Worm (Caenorhabditis elegans) whole organism, L4 larva: ENCODE data around the gene K08F9.1.
A peak's percentile ranks its signal among the peaks of the same experiment; 100 is the strongest.

Source experiments
- F44E2.7 ChIP-seq: fragments of 200-800 bp; sonication (Bioruptor generic); IDR thresholded peaks from 2 replicates; pipeline ENCODE4 v2.1.2; 2022; ENCODE audit warnings: missing genetic modification characterization, missing compliant biosample characterization
- F49E8.2 ChIP-seq: sonication (generic microtip); optimal IDR thresholded peaks from 2 replicates; lab custom pipeline; 2016; ENCODE audit warnings: missing compliant biosample characterization, mild to moderate bottlenecking, missing genetic modification characterization, borderline replicate concordance
- T20F7.1 ChIP-seq: fragments of 200-800 bp; sonication (Bioruptor generic); optimal IDR thresholded peaks from 2 replicates; lab custom pipeline; 2018; ENCODE audit warnings: mild to moderate bottlenecking, missing genetic modification characterization, missing compliant biosample characterization
- Y5F2A.4 ChIP-seq: fragments of 200-800 bp; sonication (Bioruptor generic); optimal IDR thresholded peaks from 2 replicates; lab custom pipeline; 2018; ENCODE audit warnings: mild to moderate bottlenecking, missing genetic modification characterization, missing compliant biosample characterization
- Y75B8A.6 ChIP-seq: fragments of 200-800 bp; sonication (Bioruptor generic); IDR thresholded peaks from 2 replicates; pipeline ENCODE4 v1.3.6; 2022; ENCODE audit warnings: missing genetic modification reagents, missing genetic modification characterization, missing compliant biosample characterization
- aha-1 ChIP-seq: fragments of 150-350 bp; peaks from one replicate; lab custom pipeline; 2014; ENCODE audit warnings: missing biosample characterization, missing genetic modification characterization
- arid-1 ChIP-seq: fragments of 200-800 bp; sonication (Bioruptor generic); conservative IDR thresholded peaks from 2 replicates; pipeline ENCODE4 v1.3.6; 2022; ENCODE audit warnings: missing genetic modification reagents, missing genetic modification characterization, missing compliant biosample characterization
- ceh-20 ChIP-seq: fragments of 200-800 bp; sonication (Bioruptor generic); IDR thresholded peaks from 2 replicates; pipeline ENCODE4 v1.3.6; 2022; ENCODE audit warnings: missing genetic modification reagents, missing genetic modification characterization, missing compliant biosample characterization
- ceh-44 ChIP-seq: fragments of 200-800 bp; sonication (Bioruptor generic); IDR thresholded peaks from 2 replicates; pipeline ENCODE4 v1.3.6; 2022; ENCODE audit warnings: missing genetic modification reagents, missing genetic modification characterization, missing compliant biosample characterization
- ceh-82 ChIP-seq: sonication (generic microtip); optimal IDR thresholded peaks from 2 replicates; lab custom pipeline; 2017; ENCODE audit warnings: missing biosample characterization, missing genetic modification characterization
- ctbp-1 ChIP-seq: fragments of 200-800 bp; sonication (Bioruptor generic); IDR thresholded peaks from 2 replicates; pipeline ENCODE4 v1.3.6; 2022; ENCODE audit warnings: missing genetic modification reagents, missing genetic modification characterization, missing compliant biosample characterization
- daf-8 ChIP-seq: fragments of 200-800 bp; sonication (Bioruptor generic); IDR thresholded peaks from 2 replicates; pipeline ENCODE4 v1.3.6; 2022; ENCODE audit warnings: missing genetic modification characterization, missing compliant biosample characterization
- dmd-6 ChIP-seq: fragments of 200-800 bp; sonication (Bioruptor generic); IDR thresholded peaks from 2 replicates; pipeline ENCODE4 v1.3.6; 2022; ENCODE audit warnings: missing genetic modification reagents, missing genetic modification characterization, missing compliant biosample characterization
- dmd-9 ChIP-seq: fragments of 200-800 bp; sonication (Bioruptor generic); IDR thresholded peaks from 2 replicates; pipeline ENCODE4 v1.3.6; 2022; ENCODE audit warnings: missing genetic modification reagents, missing genetic modification characterization, missing compliant biosample characterization
- duxl-1 ChIP-seq: sonication (generic microtip); optimal IDR thresholded peaks from 2 replicates; lab custom pipeline; 2016; ENCODE audit warnings: mild to moderate bottlenecking, missing genetic modification characterization, moderate library complexity, missing compliant biosample characterization; ENCODE audit not compliant: poor library complexity
- dve-1 ChIP-seq: sonication (generic microtip); optimal IDR thresholded peaks from 2 replicates; lab custom pipeline; 2017; ENCODE audit warnings: antibody characterized with exemption, mild to moderate bottlenecking, missing genetic modification characterization, missing compliant biosample characterization; ENCODE audit not compliant: insufficient read depth
- egl-27 ChIP-seq: sonication (generic microtip); optimal IDR thresholded peaks from 3 replicates; lab custom pipeline; 2017; ENCODE audit warnings: missing biosample characterization, missing genetic modification reagents, missing genetic modification characterization
- fkh-10 ChIP-seq: fragments of 150-350 bp; optimal IDR thresholded peaks from 2 replicates; lab custom pipeline; 2014; ENCODE audit warnings: missing biosample characterization, missing genetic modification reagents, missing genetic modification characterization
- hlh-11 ChIP-seq: fragments of 200-800 bp; sonication (Bioruptor generic); optimal IDR thresholded peaks from 2 replicates; lab custom pipeline; 2018; ENCODE audit warnings: mild to moderate bottlenecking, missing genetic modification characterization, missing compliant biosample characterization
- hlh-30 ChIP-seq: sonication (generic microtip); optimal IDR thresholded peaks from 2 replicates; lab custom pipeline; 2017; ENCODE audit warnings: antibody characterized with exemption, mild to moderate bottlenecking, missing genetic modification characterization, missing compliant biosample characterization; ENCODE audit not compliant: insufficient read depth
- jun-1 ChIP-seq: fragments of 150-350 bp; optimal IDR thresholded peaks from 2 replicates; lab custom pipeline; 2014; ENCODE audit warnings: missing biosample characterization, missing genetic modification reagents, missing genetic modification characterization
- lim-7 ChIP-seq: fragments of 200-800 bp; sonication (Bioruptor generic); IDR thresholded peaks from 2 replicates; pipeline ENCODE4 v1.3.6; 2022; ENCODE audit warnings: missing genetic modification characterization, missing compliant biosample characterization
- lin-13 ChIP-seq: fragments of 150-350 bp; optimal IDR thresholded peaks from 2 replicates; lab custom pipeline; 2014; ENCODE audit warnings: missing biosample characterization, missing genetic modification reagents, missing genetic modification characterization
- lin-38 ChIP-seq: fragments of 200-800 bp; sonication (Bioruptor generic); IDR thresholded peaks from 2 replicates; pipeline ENCODE4 v1.3.6; 2022; ENCODE audit warnings: missing genetic modification reagents, missing genetic modification characterization, missing compliant biosample characterization
- lir-3 ChIP-seq: sonication (generic microtip); optimal IDR thresholded peaks from 2 replicates; lab custom pipeline; 2016; ENCODE audit warnings: mild to moderate bottlenecking, missing genetic modification characterization, missing compliant biosample characterization
- mdl-1 ChIP-seq, 2 experiments: fragments of 150-350 bp in 1 of 2; sonication (generic microtip) in 1 of 2; optimal IDR thresholded peaks; 2 replicates each; lab custom pipeline; 2014 to 2017; ENCODE audit warnings: missing biosample characterization in 2 of 2, missing genetic modification characterization in 2 of 2
- mep-1 ChIP-seq: fragments of 150-350 bp; sonication (generic microtip); optimal IDR thresholded peaks from 3 replicates; lab custom pipeline; 2014; ENCODE audit warnings: missing biosample characterization, missing genetic modification characterization
- mxl-3 ChIP-seq: fragments of 200-800 bp; sonication (Bioruptor generic); optimal IDR thresholded peaks from 2 replicates; lab custom pipeline; 2018; ENCODE audit warnings: mild to moderate bottlenecking, missing genetic modification characterization, missing compliant biosample characterization
- nhr-102 ChIP-seq: sonication (generic microtip); optimal IDR thresholded peaks from 2 replicates; lab custom pipeline; 2016; ENCODE audit warnings: mild to moderate bottlenecking, missing genetic modification characterization, moderate library complexity, missing compliant biosample characterization
- nhr-11 ChIP-seq: fragments of 150-350 bp; optimal IDR thresholded peaks from 2 replicates; lab custom pipeline; 2014; ENCODE audit warnings: missing biosample characterization, missing genetic modification characterization
- nhr-111 ChIP-seq: fragments of 200-800 bp; sonication (Bioruptor generic); optimal IDR thresholded peaks from 2 replicates; lab custom pipeline; 2018; ENCODE audit warnings: mild to moderate bottlenecking, missing genetic modification characterization, missing compliant biosample characterization
- nhr-48 ChIP-seq: sonication (generic microtip); optimal IDR thresholded peaks from 2 replicates; lab custom pipeline; 2016; ENCODE audit warnings: mild to moderate bottlenecking, missing genetic modification characterization, missing compliant biosample characterization
- nhr-6 ChIP-seq: fragments of 150-350 bp; optimal IDR thresholded peaks from 2 replicates; lab custom pipeline; 2014; ENCODE audit warnings: missing biosample characterization, missing genetic modification characterization
- nhr-76 ChIP-seq: fragments of 150-350 bp; optimal IDR thresholded peaks from 2 replicates; lab custom pipeline; 2014; ENCODE audit warnings: missing biosample characterization, missing genetic modification characterization
- pha-4 ChIP-seq, 2 experiments: fragments of 150-350 bp in 1 of 2; fragments of 200-800 bp in 1 of 2; sonication (Bioruptor generic) in 1 of 2; IDR thresholded peaks in 1 of 2; optimal IDR thresholded peaks in 1 of 2; 2 replicates each; pipeline versions ENCODE4 v1.3.6 to Lab custom; 2014 to 2022; ENCODE audit warnings: missing genetic modification characterization in 2 of 2, missing genetic modification reagents in 2 of 2, missing biosample characterization in 1 of 2, missing compliant biosample characterization in 1 of 2
- pqm-1 ChIP-seq: sonication (generic microtip); optimal IDR thresholded peaks from 2 replicates; lab custom pipeline; 2017; ENCODE audit warnings: missing biosample characterization, missing genetic modification characterization
- rbr-2 ChIP-seq: sonication (generic microtip); optimal IDR thresholded peaks from 2 replicates; lab custom pipeline; 2016; ENCODE audit warnings: missing genotype, missing genetic modification characterization, missing compliant biosample characterization
- saeg-2 ChIP-seq: fragments of 200-800 bp; sonication (Bioruptor generic); IDR thresholded peaks from 2 replicates; pipeline ENCODE4 v1.3.6; 2022; ENCODE audit warnings: missing genetic modification reagents, missing genetic modification characterization, missing compliant biosample characterization
- snpc-1.2 ChIP-seq: fragments of 200-800 bp; sonication (Bioruptor generic); IDR thresholded peaks from 2 replicates; pipeline ENCODE4 v1.3.6; 2022; ENCODE audit warnings: missing genetic modification reagents, missing genetic modification characterization, missing compliant biosample characterization
- snpc-4 ChIP-seq: fragments of 150-350 bp; optimal IDR thresholded peaks from 2 replicates; lab custom pipeline; 2014; ENCODE audit warnings: missing biosample characterization, missing genetic modification characterization
- spr-1 ChIP-seq: sonication (generic microtip); optimal IDR thresholded peaks from 2 replicates; lab custom pipeline; 2016; ENCODE audit warnings: mild to moderate bottlenecking, missing genetic modification characterization, missing compliant biosample characterization
- spr-3 ChIP-seq: fragments of 200-800 bp; sonication (Bioruptor generic); optimal IDR thresholded peaks from 2 replicates; lab custom pipeline; 2018; ENCODE audit warnings: mild to moderate bottlenecking, missing genetic modification characterization, missing compliant biosample characterization
- unc-62 ChIP-seq, 3 experiments: fragments of 150-350 bp in 1 of 3; sonication (generic microtip); optimal IDR thresholded peaks in 2 of 3; peaks in 1 of 3; 1 replicate in 1 of 3; 2 replicates in 2 of 3; lab custom pipeline; 2014 to 2017; ENCODE audit warnings: missing biosample characterization in 3 of 3, missing genetic modification characterization in 3 of 3, missing genetic modification reagents in 3 of 3, missing genotype in 1 of 3
- zfp-3 ChIP-seq: fragments of 200-800 bp; sonication (Bioruptor generic); conservative IDR thresholded peaks from 2 replicates; pipeline ENCODE4 v1.3.6; 2022; ENCODE audit warnings: missing genetic modification reagents, missing genetic modification characterization, missing compliant biosample characterization
- zip-11 ChIP-seq: fragments of 200-800 bp; sonication (Bioruptor generic); IDR thresholded peaks from 2 replicates; pipeline ENCODE4 v1.3.6; 2022; ENCODE audit warnings: missing genetic modification characterization, missing compliant biosample characterization

K08F9.1 gene

DNA sequence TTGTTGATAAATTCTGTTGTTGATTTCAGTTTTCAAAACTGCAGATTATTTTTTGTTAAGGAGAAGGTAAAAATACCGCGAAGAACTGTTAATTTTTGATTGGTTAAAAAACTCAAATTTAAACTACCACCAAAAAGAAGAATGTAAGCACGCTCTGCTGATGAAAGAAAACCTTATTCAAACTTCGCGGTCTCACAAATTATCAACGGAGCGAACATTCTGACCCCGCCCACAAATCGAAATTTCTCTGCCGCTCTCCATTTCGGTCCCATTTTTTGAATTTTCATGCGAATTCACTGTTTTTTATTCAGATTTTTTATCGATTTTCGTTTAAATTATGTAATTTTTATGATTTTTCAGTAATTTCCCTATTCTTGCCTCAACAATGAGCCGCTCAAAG lies 46.4 kb upstream of the K08F9.1 start, which contains the start of gene cyn-3 (continued):
- TF ChIP-seq egl-27 (no peak), aha-1 (tag; lab: Kevin White, UChicago) (peak; percentile 18), snpc-1.2 (GFP tag; lab: Robert Waterston, UW) (peak; percentile 28; the same call in 1 of the 2 replicates), lin-13 (no peak), nhr-48 (tag; lab: Kevin White, UChicago) (peak; percentile 9), zfp-3 (GFP tag; lab: Robert Waterston, UW) (no peak), pqm-1 (tag; lab: Kevin White, UChicago) (no peak), nhr-76 (tag; lab: Kevin White, UChicago) (no peak), jun-1 (no peak), zip-11 (GFP tag; lab: Robert Waterston, UW) (no peak), mep-1 (peak; percentile 86), pha-4 (GFP tag; IDR thresholded peaks at IDR 0.05; lab: Robert Waterston, UW) (0 out of 2 replicates have a peak, but pooled peaks have one; percentile 44), pha-4 (tag; optimal IDR thresholded peaks at IDR 0.05; lab: Kevin White, UChicago) (peak; percentile 71), nhr-11 (tag; lab: Kevin White, UChicago) (peak; percentile 69), arid-1 (GFP tag; lab: Robert Waterston, UW) (peak; percentile 71), snpc-4 (tag; lab: Kevin White, UChicago) (no peak), lim-7 (GFP tag; lab: Robert Waterston, UW) (no peak), spr-1 (tag; lab: Kevin White, UChicago) (no peak), ctbp-1 (GFP tag; lab: Robert Waterston, UW) (peak; percentile 67), F44E2.7 (GFP tag; lab: Robert Waterston, UW) (no peak), unc-62 (GFP tag; optimal IDR thresholded peaks at IDR 0.05 in 1 of 2; lab: Kevin White, UChicago) (peak in 1 of 2 experiments; percentile 85), unc-62 (tag; optimal IDR thresholded peaks at IDR 0.05; lab: Kevin White, UChicago) (no peak), saeg-2 (no peak), mdl-1 (tag; optimal IDR thresholded peaks at IDR 0.05; lab: Kevin White, UChicago) (peak in 1 of 2 experiments; percentile 31), dmd-6 (peak; percentile 66), hlh-30 (tag; lab: Kevin White, UChicago) (peak; percentile 79), spr-3 (no peak)

DNA sequence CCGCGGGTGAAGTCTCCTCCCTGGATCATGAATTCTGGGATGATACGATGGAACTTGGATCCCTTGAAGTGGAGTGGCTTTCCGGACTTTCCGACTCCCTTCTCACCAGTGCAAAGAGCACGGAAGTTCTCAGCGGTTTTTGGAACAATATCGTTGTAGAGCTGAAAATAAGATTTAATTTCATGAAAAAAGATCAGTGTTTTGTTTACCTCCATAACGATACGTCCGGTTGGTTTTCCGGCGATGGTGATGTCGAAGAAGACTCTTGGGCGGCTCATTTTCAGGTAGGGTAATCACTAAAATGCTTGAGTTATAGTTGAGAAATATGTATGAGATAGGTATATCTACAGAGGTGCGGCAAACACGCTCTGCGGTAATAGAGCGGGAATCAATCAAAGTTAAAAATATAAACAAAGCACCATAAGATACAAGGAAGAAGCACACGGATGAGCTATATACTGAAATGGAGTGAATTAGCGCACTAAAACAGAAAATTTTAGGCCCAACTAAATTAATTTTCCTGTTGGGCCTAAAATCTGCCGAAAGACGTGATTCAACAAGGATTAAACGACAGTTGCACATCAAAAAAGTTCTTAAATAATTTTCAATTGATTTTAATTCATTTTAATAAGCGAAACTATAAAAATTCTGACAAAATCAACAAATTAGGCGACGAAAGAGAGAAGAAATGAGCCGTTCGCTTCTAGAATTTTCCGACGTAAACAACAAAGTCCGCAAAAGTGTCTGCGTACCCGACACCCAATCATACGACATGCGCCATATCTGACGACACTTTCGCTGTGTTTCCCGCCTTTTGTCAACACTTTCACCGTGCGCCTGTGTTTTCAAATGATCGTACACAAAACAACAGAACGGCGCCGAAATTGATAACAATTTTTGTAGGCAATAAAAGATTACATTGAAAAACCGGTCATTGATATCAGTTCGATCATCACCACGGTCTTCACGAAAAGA lies 44.2 kb upstream of the K08F9.1 start, which contains the start of the genes cyn-7 and bath-36:
cyn-7 (minus strand) TSS at position 296 of the 975 bp plus-strand sequence.
bath-36 (plus strand) TSS at position 806 of the 975 bp plus-strand sequence.
- TF ChIP-seq lin-38 (GFP tag; lab: Robert Waterston, UW) = peak; percentile 88
- peak; percentile 69 for TF ChIP-seq rbr-2 (tag; lab: Kevin White, UChicago)
- TF ChIP-seq ceh-44 (GFP tag; lab: Robert Waterston, UW) = no peak
- peak; percentile 37 for TF ChIP-seq fkh-10
- TF ChIP-seq nhr-6 (tag; lab: Kevin White, UChicago) = peak; percentile 74
- TF ChIP-seq nhr-102 = peak; percentile 77
- TF ChIP-seq F49E8.2 (tag; lab: Kevin White, UChicago) = no peak
- 0 out of 2 replicates have a peak, but pooled peaks have one; percentile 37 for TF ChIP-seq pha-4 (GFP tag; IDR thresholded peaks at IDR 0.05; lab: Robert Waterston, UW)
- peak; percentile 38 for TF ChIP-seq pha-4 (tag; optimal IDR thresholded peaks at IDR 0.05; lab: Kevin White, UChicago)
- TF ChIP-seq ctbp-1 (GFP tag; lab: Robert Waterston, UW) = no peak
- no peak for TF ChIP-seq spr-3
- peak; percentile 93 for TF ChIP-seq dve-1 (tag; lab: Kevin White, UChicago)
- TF ChIP-seq nhr-111 (GFP tag; lab: Kevin White, UChicago) = no peak
- peak; percentile 75 for TF ChIP-seq dmd-6
- peak; percentile 92 for TF ChIP-seq aha-1 (tag; lab: Kevin White, UChicago)
- no peak for TF ChIP-seq dmd-9 (GFP tag; lab: Robert Waterston, UW)
- TF ChIP-seq ceh-82 (tag; lab: Kevin White, UChicago) = no peak
- peak; percentile 68 for TF ChIP-seq T20F7.1 (GFP tag; lab: Kevin White, UChicago)
- TF ChIP-seq Y5F2A.4 (GFP tag; lab: Kevin White, UChicago) = no peak
- TF ChIP-seq nhr-48 (tag; lab: Kevin White, UChicago) = peak; percentile 75
- TF ChIP-seq ceh-20 (GFP tag; lab: Robert Waterston, UW) = no peak
- peak; percentile 94 for TF ChIP-seq hlh-11 (tag; lab: Kevin White, UChicago)
- TF ChIP-seq daf-8 = no peak
- no peak for TF ChIP-seq Y75B8A.6 (GFP tag; lab: Robert Waterston, UW)
- no peak for TF ChIP-seq lir-3
- peak; percentile 37 for TF ChIP-seq duxl-1 (tag; lab: Kevin White, UChicago)
- 0 out of 2 replicates have a peak, but pooled peaks have one; percentile 28 for TF ChIP-seq arid-1 (GFP tag; lab: Robert Waterston, UW)
- peak; percentile 78 for TF ChIP-seq mxl-3 (GFP tag; lab: Kevin White, UChicago)
